Worm (Caenorhabditis elegans) whole organism, mixed stage, embryonic: Measurements from ENCODE around the gene cpr-1.

Experiments
- ces-1 ChIP-seq: fragments of 150-350 bp; optimal IDR thresholded peaks from 2 replicates; lab custom pipeline; 2014; ENCODE audit warnings: missing biosample characterization, missing genetic modification reagents, missing genetic modification characterization
- elt-3 ChIP-seq: fragments of 150-350 bp; optimal IDR thresholded peaks from 2 replicates; lab custom pipeline; 2014; ENCODE audit warnings: missing biosample characterization, missing genetic modification characterization
- flh-1 ChIP-seq: fragments of 200-800 bp; sonication (Bioruptor generic); optimal IDR thresholded peaks from 2 replicates; lab custom pipeline; 2018; ENCODE audit warnings: mild to moderate bottlenecking, missing genetic modification characterization, moderate library complexity, missing compliant biosample characterization
- mab-5 ChIP-seq: fragments of 150-350 bp; optimal IDR thresholded peaks from 2 replicates; lab custom pipeline; 2014; ENCODE audit warnings: missing biosample characterization, missing genetic modification characterization
- nhr-76 ChIP-seq: sonication (generic microtip); optimal IDR thresholded peaks from 2 replicates; lab custom pipeline; 2017; ENCODE audit warnings: missing biosample characterization, missing genetic modification characterization
- unc-62 ChIP-seq: fragments of 150-350 bp; optimal IDR thresholded peaks from 2 replicates; lab custom pipeline; 2014; ENCODE audit warnings: missing biosample characterization, missing genetic modification reagents, missing genetic modification characterization
- ztf-11 ChIP-seq: fragments of 150-350 bp; optimal IDR thresholded peaks from 2 replicates; lab custom pipeline; 2014; ENCODE audit warnings: missing biosample characterization, missing genetic modification characterization

- TF ChIP-seq flh-1 (GFP tag; lab: Kevin White, UChicago) (no peak), unc-62 (no peak), elt-3 (no peak), nhr-76 (tag; lab: Kevin White, UChicago) (no peak), mab-5 (tag; lab: Kevin White, UChicago) (no peak), ces-1 (GFP tag; lab: Kevin White, UChicago) (peak; percentile 78), ztf-11 (tag; lab: Kevin White, UChicago) (no peak)
These were observed 19.7 kb upstream of the cpr-1 start for ce11 chrV:11955617-11956016.
